Worm (Caenorhabditis elegans): ENCODE data around the gene T01H3.3.

ce11 chrII:7889321-7889720 lies 15.6 kb upstream of the T01H3.3 start:
- TF ChIP-seq skn-1 (tag; optimal IDR thresholded peaks at IDR 0.05) = no peak
- TF ChIP-seq ztf-4 (tag; optimal IDR thresholded peaks at IDR 0.05) = no peak
- TF ChIP-seq sea-2 (GFP tag; optimal IDR thresholded peaks at IDR 0.05) = no peak
- no peak for TF ChIP-seq nhr-43 (tag; optimal IDR thresholded peaks at IDR 0.05; ENCODE audit: poor library complexity, severe bottlenecking)
- TF ChIP-seq ztf-11 (tag; optimal IDR thresholded peaks at IDR 0.05) = no peak
- TF ChIP-seq fkh-10 (GFP tag; optimal IDR thresholded peaks at IDR 0.05) = no peak
- no peak for TF ChIP-seq pha-4 (tag; optimal IDR thresholded peaks at IDR 0.05)
- no peak for TF ChIP-seq nhr-77 (tag; optimal IDR thresholded peaks at IDR 0.05)
- TF ChIP-seq eor-1 (tag; optimal IDR thresholded peaks at IDR 0.05) = no peak
- TF ChIP-seq ama-1 (optimal IDR thresholded peaks at IDR 0.05) = no peak
- TF ChIP-seq pqm-1 (tag; optimal IDR thresholded peaks at IDR 0.05) = peak; percentile 57
- TF ChIP-seq fos-1 (tag; optimal IDR thresholded peaks at IDR 0.05) = no peak

Data from whole organism, L3 larva.